Fruit fly (Drosophila melanogaster): ENCODE measurements around the gene Chrac-14.

dm6 chr2L:8421717-8422116, 15.5 kb upstream of the Chrac-14 start:
- TF ChIP-seq Sin3A (optimal IDR thresholded peaks at IDR 0.05) (no peak), ttk (optimal IDR thresholded peaks at IDR 0.05) (no peak), Myc (optimal IDR thresholded peaks at IDR 0.05) (no peak)

Measured in Kc167 (cell line).